Worm (Caenorhabditis elegans): ENCODE results near the gene C47E8.4.

- TF ChIP-seq him-1 (tag; optimal IDR thresholded peaks at IDR 0.05) (no peak), W03F9.2 (tag; optimal IDR thresholded peaks at IDR 0.05) (no peak)
These were observed 10.4 kb upstream of the C47E8.4 start for ce11 chrV:14695713-14696112.

Data from whole organism, L4/young adult.